Fruit fly (Drosophila melanogaster): ENCODE measurements around the gene Cen.
A peak's percentile ranks its signal among the peaks of the same experiment; 100 is the strongest.

Cen gene

dm6 chr2L:20681648-20682098, at the start of gene Cen (continued):
- TF ChIP-seq CG14014 (GFP tag; IDR thresholded peaks at IDR 0.05) (no peak; the same call in 1 of the 2 replicates), Asciz (GFP tag; optimal IDR thresholded peaks at IDR 0.05) (no peak), Ets97D (GFP tag; optimal IDR thresholded peaks at IDR 0.05) (peak; percentile 58), crp (GFP tag; optimal IDR thresholded peaks at IDR 0.05) (no peak), CG16863 (GFP tag; optimal IDR thresholded peaks at IDR 0.05) (no peak), CG15514 (GFP tag; optimal IDR thresholded peaks at IDR 0.05) (peak; percentile 47), CG10267 (tag; optimal IDR thresholded peaks at IDR 0.05) (peak; percentile 28), CG14710 (tag; optimal IDR thresholded peaks at IDR 0.05) (peak; percentile 22), CG13287 (GFP tag; IDR thresholded peaks at IDR 0.05; ENCODE audit: partially characterized antibody) (no peak), HLH3B (GFP tag; IDR thresholded peaks at IDR 0.05) (no peak), sr (GFP tag; IDR thresholded peaks at IDR 0.05) (no peak), phol (tag; optimal IDR thresholded peaks at IDR 0.05) (peak; percentile 20), CG13296 (GFP tag; optimal IDR thresholded peaks at IDR 0.05) (no peak), CG1647 (GFP tag; optimal IDR thresholded peaks at IDR 0.05) (peak; percentile 15), dm (GFP tag; optimal IDR thresholded peaks at IDR 0.05) (no peak), CrebB (tag; optimal IDR thresholded peaks at IDR 0.05) (no peak), pnt (GFP tag; optimal IDR thresholded peaks at IDR 0.05) (no peak), amos (GFP tag; IDR thresholded peaks at IDR 0.05; ENCODE audit: partially characterized antibody) (no peak), CG12104 (GFP tag; optimal IDR thresholded peaks at IDR 0.05) (peak; percentile 30), tap (tag; optimal IDR thresholded peaks at IDR 0.05) (no peak), hb (GFP tag; IDR thresholded peaks at IDR 0.05; ENCODE audit: partially characterized antibody) (no peak), CG12391 (tag; optimal IDR thresholded peaks at IDR 0.05) (peak; percentile 51), vnd (GFP tag; IDR thresholded peaks at IDR 0.05; ENCODE audit: partially characterized antibody) (no peak), CG9727 (GFP tag; optimal IDR thresholded peaks at IDR 0.05) (no peak), grau (tag; optimal IDR thresholded peaks at IDR 0.05) (no peak), CG1529 (GFP tag; optimal IDR thresholded peaks at IDR 0.05) (no peak), CG3838 (GFP tag; optimal IDR thresholded peaks at IDR 0.05) (no peak), CG7745 (tag; optimal IDR thresholded peaks at IDR 0.05) (no peak), Deaf1 (tag; optimal IDR thresholded peaks at IDR 0.05) (no peak), peb (GFP tag; IDR thresholded peaks at IDR 0.05) (no peak), Nf-YB (GFP tag; optimal IDR thresholded peaks at IDR 0.05) (no peak), CG9437 (GFP tag; optimal IDR thresholded peaks at IDR 0.05) (peak; percentile 36), CG12299 (tag; optimal IDR thresholded peaks at IDR 0.05) (no peak), esg (GFP tag; conservative IDR thresholded peaks at IDR 0.05) (0 out of 2 replicates have a peak, but pooled peaks have one; percentile 15), Gsc (GFP tag; IDR thresholded peaks at IDR 0.05) (no peak), slbo (GFP tag; IDR thresholded peaks at IDR 0.05) (peak; percentile 58), NFAT (GFP tag; IDR thresholded peaks at IDR 0.05) (no peak), CG6175 (GFP tag; IDR thresholded peaks at IDR 0.05) (no peak), yki (optimal IDR thresholded peaks at IDR 0.05) (no peak), Usf (GFP tag; optimal IDR thresholded peaks at IDR 0.05) (no peak), Dek (tag; optimal IDR thresholded peaks at IDR 0.05) (no peak), gcm (GFP tag; optimal IDR thresholded peaks at IDR 0.05) (no peak), CG2202 (tag; optimal IDR thresholded peaks at IDR 0.05) (no peak), CG1024 (GFP tag; IDR thresholded peaks at IDR 0.05) (0 out of 2 replicates have a peak, but pooled peaks have one; percentile 20), Sry-δ (GFP tag; optimal IDR thresholded peaks at IDR 0.05) (peak; percentile 10), hbn (GFP tag; IDR thresholded peaks at IDR 0.05; ENCODE audit: partially characterized antibody) (no peak), Elba2 (GFP tag; optimal IDR thresholded peaks at IDR 0.05) (no peak), CG1233 (GFP tag; optimal IDR thresholded peaks at IDR 0.05) (no peak), pan (optimal IDR thresholded peaks at IDR 0.05) (no peak), pan (GFP tag; optimal IDR thresholded peaks at IDR 0.05 in 1 of 2, IDR thresholded peaks at IDR 0.05 in 1 of 2) (peak in 1 of 2 experiments; percentile 5), bcd (GFP tag; optimal IDR thresholded peaks at IDR 0.05) (peak; percentile 39)

Data from whole organism, embryonic.